Worm (Caenorhabditis elegans): ENCODE data around the gene C03B1.9.

C03B1.9 gene

DNA sequence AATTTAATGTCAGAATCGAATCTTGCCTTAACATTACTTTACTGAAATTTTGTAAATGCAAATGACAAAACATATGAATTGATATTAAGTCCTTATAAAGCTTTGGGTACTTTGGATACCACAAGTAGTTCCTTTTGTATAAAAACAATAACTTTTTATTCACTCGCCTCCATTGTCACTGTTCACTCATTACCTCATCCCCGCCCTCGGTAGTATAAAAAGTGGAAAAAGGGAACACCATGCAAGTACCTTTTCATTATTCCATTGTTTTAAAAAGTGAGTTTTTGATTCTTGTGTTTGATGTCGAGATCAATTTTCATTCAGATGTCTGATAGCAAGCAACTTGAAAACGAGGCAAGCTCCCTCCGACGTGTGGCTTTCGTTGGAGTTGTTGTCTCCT, 12.9 kb downstream of the C03B1.9 start, which contains the start of gene col-171:
Gene col-171 (plus strand): TSS at position 301 of the 400 bp plus-strand sequence.
- no peak for TF ChIP-seq efl-1 (optimal IDR thresholded peaks at IDR 0.05)
- peak in 1 of 2 experiments; percentile 22 for TF ChIP-seq efl-1 (GFP tag; optimal IDR thresholded peaks at IDR 0.05 in 1 of 2)
- TF ChIP-seq unc-30 (tag; optimal IDR thresholded peaks at IDR 0.05): no peak

DNA sequence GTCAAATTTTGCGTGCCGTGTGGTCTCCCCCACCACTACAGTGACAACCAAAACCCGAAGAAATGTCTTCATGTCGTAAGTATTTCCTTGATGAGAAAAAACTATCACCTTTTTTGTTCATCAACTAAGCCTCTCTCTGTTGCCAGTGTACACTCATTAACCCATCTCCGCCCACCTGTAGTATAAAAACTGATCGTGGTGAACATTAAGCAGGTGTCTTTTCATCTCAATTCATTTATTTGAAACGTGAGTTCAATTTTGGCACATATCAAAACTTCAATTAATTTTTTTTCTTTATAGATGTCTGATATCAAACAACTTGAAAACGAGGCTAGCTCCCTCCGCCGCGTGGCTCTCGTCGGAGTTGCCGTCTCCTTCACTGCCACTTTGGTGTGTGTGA, 15.5 kb downstream of the C03B1.9 start, which contains the start of gene col-170:
Gene col-170 (plus strand): TSS at position 301 of the 400 bp plus-strand sequence.
- TF ChIP-seq snu-23 (GFP tag; optimal IDR thresholded peaks at IDR 0.05) (no peak), dsc-1 (tag; optimal IDR thresholded peaks at IDR 0.05) (no peak), xbp-1 (tag; optimal IDR thresholded peaks at IDR 0.05) (no peak), irx-1 (tag; optimal IDR thresholded peaks at IDR 0.05) (no peak), alr-1 (tag; optimal IDR thresholded peaks at IDR 0.05; ENCODE audit: borderline replicate concordance) (no peak), elt-2 (tag; optimal IDR thresholded peaks at IDR 0.05) (no peak), nhr-11 (tag; optimal IDR thresholded peaks at IDR 0.05) (no peak), hpl-2 (GFP tag; optimal IDR thresholded peaks at IDR 0.05) (no peak), nhr-47 (tag; optimal IDR thresholded peaks at IDR 0.05) (no peak), unc-86 (tag; optimal IDR thresholded peaks at IDR 0.05) (no peak), ztf-11 (tag; optimal IDR thresholded peaks at IDR 0.05) (no peak), nhr-19 (GFP tag; conservative IDR thresholded peaks at IDR 0.05) (no peak), nhr-237 (tag; optimal IDR thresholded peaks at IDR 0.05) (no peak), ces-1 (GFP tag; optimal IDR thresholded peaks at IDR 0.05) (no peak), efl-1 (optimal IDR thresholded peaks at IDR 0.05) (no peak), efl-1 (GFP tag; optimal IDR thresholded peaks at IDR 0.05 in 1 of 2) (no peak), ama-1 (optimal IDR thresholded peaks at IDR 0.05) (no peak)

DNA sequence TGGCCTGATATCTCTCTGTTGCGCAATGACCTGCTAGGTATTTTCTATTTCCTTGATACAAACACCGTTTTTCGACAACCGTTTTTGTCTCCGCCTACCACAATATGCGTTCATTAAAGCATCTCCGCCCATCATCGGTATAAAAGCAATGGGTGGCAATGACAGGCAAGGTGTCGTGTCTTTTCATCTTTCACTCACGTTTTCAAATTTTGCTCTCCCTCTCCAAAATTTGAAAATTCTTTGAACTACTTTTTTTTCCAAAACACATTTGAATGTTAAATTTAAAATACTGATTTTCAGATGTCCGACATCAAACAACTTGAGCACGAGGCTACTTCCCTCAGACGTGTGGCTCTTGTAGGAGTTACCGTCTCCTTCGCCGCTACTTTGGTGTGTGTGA, 18.1 kb downstream of the C03B1.9 start, which contains the start of gene col-169:
Gene col-169 (plus strand): TSS at position 301 of the 400 bp plus-strand sequence.
- TF ChIP-seq nhr-20 (tag; optimal IDR thresholded peaks at IDR 0.05): no peak
- no peak for TF ChIP-seq pag-3 (tag; optimal IDR thresholded peaks at IDR 0.05; ENCODE audit: borderline replicate concordance, insufficient read depth)
- TF ChIP-seq egl-13 (tag; optimal IDR thresholded peaks at IDR 0.05): no peak
- TF ChIP-seq hpl-2 (GFP tag; optimal IDR thresholded peaks at IDR 0.05): no peak
- TF ChIP-seq elt-2 (tag; optimal IDR thresholded peaks at IDR 0.05): no peak
- TF ChIP-seq mep-1 (tag; optimal IDR thresholded peaks at IDR 0.05): no peak
- no peak for TF ChIP-seq xbp-1 (tag; optimal IDR thresholded peaks at IDR 0.05)
- no peak for TF ChIP-seq sox-4 (tag; optimal IDR thresholded peaks at IDR 0.05)
- TF ChIP-seq Y116A8C.19 (tag; optimal IDR thresholded peaks at IDR 0.05; ENCODE audit: borderline replicate concordance): no peak
- TF ChIP-seq C16A3.4 (tag; optimal IDR thresholded peaks at IDR 0.05): no peak
- no peak for TF ChIP-seq sptf-1 (tag; optimal IDR thresholded peaks at IDR 0.05)
- TF ChIP-seq mdl-1 (tag; optimal IDR thresholded peaks at IDR 0.05): no peak

DNA sequence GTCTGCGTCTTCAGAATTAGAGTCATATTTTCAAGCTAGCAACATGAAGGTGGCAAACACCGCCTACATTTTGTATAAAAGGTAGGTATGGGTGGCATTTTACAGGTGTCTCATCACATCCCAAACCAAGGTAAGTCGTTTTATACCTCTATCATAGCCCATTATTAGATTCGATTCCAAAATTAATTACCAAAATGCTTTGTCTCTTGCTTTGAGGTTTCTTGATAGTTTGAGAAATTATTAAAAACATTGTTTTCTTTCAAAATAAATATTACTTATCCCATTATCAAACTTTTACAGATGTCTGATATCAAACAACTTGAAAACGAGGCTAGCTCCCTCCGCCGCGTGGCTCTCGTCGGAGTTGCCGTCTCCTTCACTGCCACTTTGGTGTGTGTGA, 20.8 kb downstream of the C03B1.9 start, which contains the start of gene col-168:
Gene col-168 (plus strand): TSS at position 301 of the 400 bp plus-strand sequence.
- TF ChIP-seq egl-27 (tag; optimal IDR thresholded peaks at IDR 0.05): no peak
- no peak for TF ChIP-seq sox-4 (tag; optimal IDR thresholded peaks at IDR 0.05)
- no peak for TF ChIP-seq efl-1 (optimal IDR thresholded peaks at IDR 0.05)
- TF ChIP-seq efl-1 (GFP tag; optimal IDR thresholded peaks at IDR 0.05 in 1 of 2): peak in 1 of 2 experiments; percentile 28
- TF ChIP-seq lsy-2 (tag; optimal IDR thresholded peaks at IDR 0.05): no peak
- TF ChIP-seq tlp-1 (tag; optimal IDR thresholded peaks at IDR 0.05): no peak
- no peak for TF ChIP-seq ceh-8 (GFP tag; optimal IDR thresholded peaks at IDR 0.05)
- TF ChIP-seq nhr-19 (GFP tag; conservative IDR thresholded peaks at IDR 0.05): no peak
- TF ChIP-seq unc-86 (tag; optimal IDR thresholded peaks at IDR 0.05): no peak
- no peak for TF ChIP-seq pax-3 (tag; optimal IDR thresholded peaks at IDR 0.05)
- TF ChIP-seq nhr-85 (tag): peak; percentile 70

DNA sequence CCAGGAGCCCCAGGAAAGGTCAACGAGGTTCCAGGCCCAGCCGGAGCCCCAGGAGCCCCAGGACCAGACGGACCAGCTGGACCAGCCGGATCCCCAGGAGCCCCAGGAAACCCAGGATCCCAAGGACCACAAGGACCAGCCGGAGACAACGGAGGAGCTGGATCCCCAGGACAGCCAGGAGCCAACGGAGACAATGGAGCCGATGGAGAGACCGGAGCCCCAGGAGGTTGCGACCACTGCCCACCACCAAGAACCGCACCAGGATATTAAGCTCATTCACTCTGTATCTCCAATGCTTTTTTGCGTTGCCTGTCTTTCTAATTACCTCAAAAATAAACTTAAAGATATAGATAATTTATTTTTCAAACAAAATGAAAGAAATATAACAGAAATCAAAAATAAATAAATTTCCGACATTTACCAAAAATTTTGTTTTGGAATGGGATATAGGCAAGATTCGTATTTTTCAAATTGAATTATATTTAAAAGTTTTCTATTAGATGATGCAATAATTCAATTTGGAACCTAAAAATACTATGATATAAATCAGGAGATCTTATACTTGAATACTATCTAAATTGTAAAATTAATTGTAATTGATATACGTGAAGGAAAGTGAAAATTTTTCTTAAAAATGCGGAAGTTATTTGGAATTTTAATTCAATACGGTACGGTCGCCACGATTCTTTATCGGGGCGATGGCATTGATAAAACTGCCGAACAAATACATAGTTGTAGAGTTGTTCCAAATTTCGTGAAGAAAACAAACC, 22.6 kb downstream of the C03B1.9 start:
- TF ChIP-seq tbx-2 (tag; optimal IDR thresholded peaks at IDR 0.05) (peak; percentile 3), jun-1 (tag; optimal IDR thresholded peaks at IDR 0.05) (peak; percentile 33)
